Worm (Caenorhabditis elegans): ENCODE data around the gene ocam-1.

- TF ChIP-seq lsy-2 (tag; optimal IDR thresholded peaks at IDR 0.05), result no peak
- no peak for TF ChIP-seq sma-3 (GFP tag; optimal IDR thresholded peaks at IDR 0.05)
Measured at ce11 chrV:14171284-14171683, 3.8 kb upstream of the ocam-1 start, which contains the start of gene cest-2.1.

All from whole organism, L2 larva.